Worm (Caenorhabditis elegans) whole organism, young adult: ENCODE results near the gene uba-1.

Source experiments
- C06A6.2 ChIP-seq: fragments of 200-800 bp; sonication (Bioruptor generic); conservative IDR thresholded peaks from 2 replicates; pipeline ENCODE4 v1.3.6; 2022; ENCODE audit warnings: missing genetic modification characterization, missing compliant biosample characterization
- F49E8.2 ChIP-seq: sonication (generic microtip); optimal IDR thresholded peaks from 3 replicates; lab custom pipeline; 2017; ENCODE audit warnings: missing genetic modification characterization, mild to moderate bottlenecking, missing compliant biosample characterization, antibody characterized with exemption, moderate library complexity; ENCODE audit not compliant: insufficient read depth
- F57A8.1 ChIP-seq: fragments of 200-800 bp; sonication (Bioruptor generic); optimal IDR thresholded peaks from 2 replicates; lab custom pipeline; 2018; ENCODE audit warnings: mild to moderate bottlenecking, missing genetic modification characterization, moderate library complexity, missing compliant biosample characterization
- T07F8.4 ChIP-seq: sonication (generic microtip); optimal IDR thresholded peaks from 2 replicates; lab custom pipeline; 2016; ENCODE audit warnings: mild to moderate bottlenecking, missing genetic modification characterization, moderate library complexity, missing compliant biosample characterization
- attf-5 ChIP-seq: fragments of 200-800 bp; sonication (Bioruptor generic); optimal IDR thresholded peaks from 2 replicates; lab custom pipeline; 2018; ENCODE audit warnings: mild to moderate bottlenecking, missing genetic modification characterization, missing compliant biosample characterization
- bed-2 ChIP-seq: fragments of 200-800 bp; sonication (Bioruptor generic); IDR thresholded peaks from 2 replicates; pipeline ENCODE4 v1.3.6; 2022; ENCODE audit warnings: missing genetic modification reagents, missing genetic modification characterization, missing compliant biosample characterization
- him-1 ChIP-seq: sonication (generic microtip); optimal IDR thresholded peaks from 2 replicates; lab custom pipeline; 2016; ENCODE audit warnings: missing genotype, missing genetic modification reagents, missing genetic modification characterization, missing compliant biosample characterization
- let-607 ChIP-seq, 2 experiments: fragments of 200-800 bp in 1 of 2; sonication (Bioruptor generic) in 1 of 2; sonication (generic microtip) in 1 of 2; optimal IDR thresholded peaks; 2 replicates each; lab custom pipeline; 2016 to 2018; ENCODE audit warnings: mild to moderate bottlenecking in 2 of 2, missing compliant biosample characterization in 2 of 2, missing genetic modification characterization in 2 of 2, moderate library complexity in 2 of 2, missing genotype in 1 of 2
- nfya-2 ChIP-seq: fragments of 200-800 bp; sonication (Bioruptor generic); IDR thresholded peaks from 2 replicates; pipeline ENCODE4 v1.3.6; 2022; ENCODE audit warnings: missing genetic modification reagents, missing genetic modification characterization, missing compliant biosample characterization
- snpc-4 ChIP-seq, 5 experiments: fragments of 150-350 bp in 1 of 5; sonication (generic microtip) in 4 of 5; optimal IDR thresholded peaks; 2 replicates each; lab custom pipeline; 2014 to 2018; ENCODE audit warnings: missing genetic modification characterization in 5 of 5, missing biosample characterization in 3 of 5, antibody characterized with exemption in 2 of 5, mild to moderate bottlenecking in 2 of 5, missing compliant biosample characterization in 2 of 5, missing genotype in 2 of 5, moderate library complexity in 2 of 5, missing genetic modification reagents in 1 of 5
- unc-130 ChIP-seq: sonication (generic microtip); optimal IDR thresholded peaks from 2 replicates; lab custom pipeline; 2016; ENCODE audit warnings: missing genetic modification reagents, missing genetic modification characterization, missing compliant biosample characterization
- unc-62 ChIP-seq: fragments of 150-350 bp; optimal IDR thresholded peaks from 2 replicates; lab custom pipeline; 2014; ENCODE audit warnings: missing biosample characterization, missing genetic modification reagents, missing genetic modification characterization

DNA sequence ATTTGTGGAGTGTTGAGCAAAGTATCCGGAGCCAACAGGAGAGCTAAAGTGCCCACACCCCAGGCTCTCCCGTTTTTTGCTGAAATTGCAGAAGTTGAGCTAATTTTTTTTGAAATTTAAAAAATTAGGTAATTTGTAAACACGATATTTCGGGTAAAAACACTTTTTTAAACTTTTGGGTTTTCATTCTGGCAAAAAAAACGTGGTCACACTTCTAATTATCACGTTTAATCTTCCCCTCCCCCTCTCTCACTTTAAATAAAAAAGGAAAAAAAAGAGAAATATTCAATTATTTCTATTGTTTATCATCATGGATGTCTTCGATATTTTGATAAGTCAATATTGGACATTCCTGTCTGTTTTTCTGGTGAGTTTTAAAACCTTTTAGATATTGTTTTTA lies 38.3 kb upstream of the uba-1 start, which contains the start of gene F44D12.6:
- no peak for TF ChIP-seq snpc-4 (GFP tag; optimal IDR thresholded peaks at IDR 0.05; lab: Kevin White, UChicago)
- TF ChIP-seq snpc-4 (tag; optimal IDR thresholded peaks at IDR 0.05; lab: Kevin White, UChicago), result no peak
- TF ChIP-seq C06A6.2 (GFP tag; lab: Robert Waterston, UW), result no peak
- no peak for TF ChIP-seq let-607 (tag; optimal IDR thresholded peaks at IDR 0.05; lab: Kevin White, UChicago)
- no peak for TF ChIP-seq unc-130 (GFP tag; lab: Kevin White, UChicago)
- no peak for TF ChIP-seq unc-62 (GFP tag; lab: Kevin White, UChicago)
- TF ChIP-seq bed-2, result no peak
- TF ChIP-seq nfya-2, result no peak
- TF ChIP-seq T07F8.4 (tag; lab: Kevin White, UChicago), result no peak
- TF ChIP-seq F49E8.2 (tag; lab: Kevin White, UChicago), result no peak
- no peak for TF ChIP-seq F57A8.1
- no peak for TF ChIP-seq him-1
- no peak for TF ChIP-seq attf-5 (GFP tag; lab: Kevin White, UChicago)
